Worm (Caenorhabditis elegans) whole organism, young adult: ENCODE data around the gene cyk-4.

ENCODE experiments used
- lsy-27 ChIP-seq: sonication (generic microtip); optimal IDR thresholded peaks from 2 replicates; lab custom pipeline; 2017; ENCODE audit warnings: missing genetic modification characterization, mild to moderate bottlenecking, missing compliant biosample characterization, antibody characterized with exemption, missing genotype, borderline replicate concordance; ENCODE audit not compliant: insufficient read depth
- tbx-9 ChIP-seq: sonication (generic microtip); optimal IDR thresholded peaks from 2 replicates; lab custom pipeline; 2016; ENCODE audit warnings: borderline replicate concordance, missing genetic modification characterization, inconsistent platforms, missing compliant biosample characterization
- unc-62 ChIP-seq: fragments of 150-350 bp; optimal IDR thresholded peaks from 2 replicates; lab custom pipeline; 2014; ENCODE audit warnings: missing biosample characterization, missing genetic modification reagents, missing genetic modification characterization

ce11 chrIII:13722387-13723122, 48.5 kb downstream of the cyk-4 start:
- TF ChIP-seq unc-62 (no peak), lsy-27 (no peak), tbx-9 (tag; lab: Kevin White, UChicago) (no peak)
